Fruit fly (Drosophila melanogaster): ENCODE results near the gene Pino.

Gene Pino

DNA sequence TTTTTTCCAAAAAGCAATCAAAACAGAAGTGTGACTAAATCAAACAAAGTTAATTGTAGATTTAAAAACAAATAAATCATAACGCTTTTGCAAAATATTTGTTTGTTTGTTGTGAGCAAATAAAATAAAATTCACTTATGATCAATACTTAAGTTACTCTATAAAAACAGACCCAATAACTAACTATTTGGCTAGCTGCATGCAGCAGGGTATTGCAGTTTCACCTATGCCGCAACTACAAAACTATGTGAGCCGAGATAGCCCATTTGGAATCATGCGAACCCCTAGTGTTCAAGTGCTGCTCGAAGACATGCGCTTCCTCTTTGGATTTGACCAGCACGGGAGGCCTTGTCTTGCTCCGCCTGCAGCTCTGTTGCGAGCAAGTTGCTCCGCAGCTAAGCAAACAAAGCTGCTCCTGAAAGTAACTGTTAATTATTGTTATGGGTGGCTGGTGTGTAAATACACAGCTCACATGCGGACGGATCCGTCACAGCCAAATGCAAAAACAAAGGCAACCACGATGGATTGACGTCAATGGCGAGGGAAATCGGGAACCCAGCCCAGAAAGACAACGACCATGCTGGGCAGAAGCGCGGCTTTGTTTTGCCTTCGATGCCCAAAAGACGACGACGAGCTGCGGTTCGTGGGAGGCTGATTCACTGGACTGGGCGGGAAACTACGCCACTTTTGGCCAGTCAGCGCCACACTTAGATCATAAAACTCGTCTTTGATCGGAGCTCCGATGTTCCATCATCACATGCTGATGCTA is 6.6 kb downstream of the Pino start:
- TF ChIP-seq noc (tag; optimal IDR thresholded peaks at IDR 0.05), result no peak

DNA sequence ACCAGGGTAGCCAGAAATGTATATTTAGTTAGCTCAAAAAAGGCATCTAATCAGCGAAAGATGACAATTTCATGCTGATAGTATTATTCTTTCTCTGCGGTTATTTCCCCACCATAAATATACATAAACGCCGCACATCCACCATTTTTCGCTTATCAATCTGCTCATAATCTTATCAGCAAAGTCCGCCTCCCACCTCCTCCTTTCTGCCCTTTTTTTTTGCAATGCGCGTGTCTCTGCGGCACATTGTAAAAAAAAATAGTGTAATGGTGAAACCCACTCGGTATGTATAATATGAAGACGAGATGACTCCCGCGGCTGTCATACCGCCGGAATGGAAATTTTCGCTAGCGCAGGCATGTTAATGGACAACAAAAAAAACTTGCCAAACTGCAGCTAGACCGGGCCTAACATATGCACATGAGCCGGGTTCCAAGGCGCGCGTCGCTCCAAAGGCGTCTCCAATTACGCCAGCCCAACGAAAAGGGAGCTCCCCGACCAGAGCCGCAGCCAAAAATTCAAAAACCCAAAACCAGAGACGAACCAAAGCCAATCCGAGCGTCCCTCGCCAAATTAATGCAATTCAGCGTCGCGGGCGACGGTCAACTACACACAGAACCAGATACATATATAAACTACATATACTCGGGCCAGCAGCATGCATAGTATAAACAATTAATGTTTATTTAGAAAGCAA is 8.4 kb downstream of the Pino start:
- TF ChIP-seq noc (tag; optimal IDR thresholded peaks at IDR 0.05), result no peak

DNA sequence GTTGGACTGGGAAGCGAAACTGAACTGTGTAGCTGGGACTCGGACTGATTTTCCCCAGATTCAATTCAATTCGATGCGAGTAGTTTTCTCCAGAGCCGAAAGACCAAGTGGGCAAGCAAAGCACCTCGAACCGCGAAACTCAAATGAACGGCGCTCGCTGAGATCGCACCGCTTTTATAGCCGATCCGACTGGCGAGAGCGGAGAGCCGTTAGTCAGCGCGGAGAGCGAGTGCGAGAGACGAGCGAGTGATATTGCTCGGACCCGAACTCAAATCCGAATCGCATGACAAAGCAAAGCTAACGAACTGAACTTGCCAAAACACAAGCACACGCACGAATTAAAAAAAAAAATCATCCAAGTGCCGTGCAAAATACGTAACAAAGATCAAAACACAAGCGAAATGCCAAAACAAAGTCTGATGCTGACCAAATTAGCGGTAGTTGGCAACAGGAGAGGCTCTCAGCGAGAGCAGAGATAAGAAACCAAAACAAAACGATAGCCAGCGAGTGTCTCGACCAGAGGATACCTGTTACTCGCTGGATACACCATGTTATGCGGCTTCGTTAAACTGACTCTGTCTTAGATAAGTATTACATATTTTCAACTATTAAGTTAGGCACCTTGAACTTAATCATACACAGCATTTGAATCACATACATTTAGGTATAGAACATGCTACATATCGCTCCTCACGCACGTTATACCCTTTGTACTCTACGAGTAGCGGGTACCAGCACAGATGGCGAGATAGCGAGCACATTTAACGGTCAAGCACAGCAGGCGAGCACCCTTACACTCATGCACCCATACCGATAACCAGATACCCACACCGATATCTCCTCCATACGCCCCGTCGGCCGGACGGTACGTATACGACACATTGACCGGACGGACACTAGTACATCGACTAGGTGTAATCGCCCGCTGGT is 9.6 kb downstream of the Pino start:
- TF ChIP-seq noc (tag; optimal IDR thresholded peaks at IDR 0.05), result peak; percentile 96

DNA sequence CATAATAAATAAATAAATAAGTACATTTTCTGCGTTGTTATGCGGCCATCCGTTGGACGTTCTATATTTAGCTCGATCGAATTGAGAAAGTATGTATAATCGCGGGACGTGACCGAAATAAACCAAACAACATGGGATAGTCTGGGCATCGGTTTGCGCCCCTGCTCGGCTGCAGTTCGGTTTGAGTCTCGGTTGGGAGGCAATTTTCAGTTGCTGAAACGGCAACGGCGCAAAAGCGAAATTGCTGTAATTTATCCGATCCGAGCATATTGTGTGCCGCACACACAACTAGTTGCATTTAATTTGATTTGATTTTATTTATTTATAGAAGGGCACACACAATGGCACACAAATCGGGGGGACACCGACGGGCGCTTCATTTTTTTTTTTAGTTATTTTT is 10.6 kb downstream of the Pino start:
- no peak for TF ChIP-seq noc (tag; optimal IDR thresholded peaks at IDR 0.05)

dm6 chr2L:1116661-1117322 is 12.0 kb downstream of the Pino start:
- peak; percentile 43 for TF ChIP-seq noc (tag; optimal IDR thresholded peaks at IDR 0.05)

DNA sequence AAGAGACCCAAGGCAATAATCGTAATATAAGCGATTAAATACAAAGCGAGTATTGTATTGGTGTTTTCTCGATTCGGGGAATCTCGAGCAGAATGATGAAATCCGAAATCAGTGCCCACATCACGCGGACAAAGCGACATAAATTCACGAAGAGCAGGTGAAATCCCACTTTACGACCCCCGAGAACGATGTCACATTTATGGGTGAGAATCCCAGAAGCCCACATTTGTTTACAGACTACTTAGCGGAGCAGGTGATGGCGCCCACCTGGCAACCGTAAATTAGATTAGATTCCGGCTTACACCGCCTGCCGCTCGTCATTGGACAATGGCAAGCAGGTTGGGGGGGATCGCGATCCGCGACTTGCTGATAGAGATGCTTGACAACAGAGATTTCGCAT is 14.5 kb downstream of the Pino start:
- TF ChIP-seq noc (tag; optimal IDR thresholded peaks at IDR 0.05), result peak; percentile 69

DNA sequence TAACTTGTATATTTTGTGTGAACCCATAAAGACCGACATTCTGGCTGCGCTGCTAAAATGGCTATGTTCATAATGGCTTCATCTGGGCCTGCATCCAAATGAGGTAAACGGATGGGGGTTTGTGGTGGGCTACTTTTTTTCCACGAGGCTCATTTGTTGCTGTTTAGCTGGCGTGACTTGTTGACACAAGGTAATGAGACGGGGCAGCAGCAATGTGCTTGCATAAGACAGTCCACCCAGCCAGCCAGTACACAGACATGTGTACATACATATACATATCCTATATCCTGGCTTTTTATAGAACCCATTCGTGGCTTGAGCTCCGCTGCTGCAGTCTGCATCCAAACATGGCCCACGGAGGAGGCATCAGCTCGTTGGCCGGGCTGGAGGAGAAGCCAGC is 16.1 kb downstream of the Pino start, which contains the start of gene CG14340:
TSS of gene CG14340 (plus strand) at position 301 of the 400 bp plus-strand sequence.
- no peak for TF ChIP-seq noc (tag; optimal IDR thresholded peaks at IDR 0.05)

- no peak for TF ChIP-seq noc (tag; optimal IDR thresholded peaks at IDR 0.05)
Observed at dm6 chr2L:1108029-1108688, 20.6 kb downstream of the Pino start, which contains the start of the genes PolrMT and CG14339. TSS of gene PolrMT (minus strand) at chr2L:1108373. TSS of gene CG14339 (plus strand) at chr2L:1108540.

DNA sequence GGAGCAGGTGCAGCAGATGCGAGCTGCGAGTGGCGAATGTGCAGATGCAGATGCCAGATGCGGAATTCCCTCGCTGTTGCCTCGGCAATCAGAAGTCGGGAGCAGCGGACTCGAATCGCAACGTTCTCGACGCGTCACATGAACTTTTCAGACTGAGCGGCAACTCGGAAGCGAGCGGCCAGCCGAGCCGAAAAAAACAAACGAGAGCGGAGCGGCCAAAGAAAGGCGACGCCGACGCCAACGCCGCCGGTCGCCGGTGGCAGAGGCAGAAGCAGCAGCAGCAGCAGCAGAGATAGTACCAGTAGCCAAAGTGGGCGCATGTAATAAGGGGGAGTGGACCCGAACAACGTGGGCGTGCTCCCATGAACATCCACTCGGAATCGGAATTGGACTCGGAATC is 26.4 kb downstream of the Pino start, which contains the start of gene CG4629:
TSS of gene CG4629 (minus strand) at position 156 of the 400 bp plus-strand sequence.
- TF ChIP-seq noc (tag; optimal IDR thresholded peaks at IDR 0.05), result no peak

DNA sequence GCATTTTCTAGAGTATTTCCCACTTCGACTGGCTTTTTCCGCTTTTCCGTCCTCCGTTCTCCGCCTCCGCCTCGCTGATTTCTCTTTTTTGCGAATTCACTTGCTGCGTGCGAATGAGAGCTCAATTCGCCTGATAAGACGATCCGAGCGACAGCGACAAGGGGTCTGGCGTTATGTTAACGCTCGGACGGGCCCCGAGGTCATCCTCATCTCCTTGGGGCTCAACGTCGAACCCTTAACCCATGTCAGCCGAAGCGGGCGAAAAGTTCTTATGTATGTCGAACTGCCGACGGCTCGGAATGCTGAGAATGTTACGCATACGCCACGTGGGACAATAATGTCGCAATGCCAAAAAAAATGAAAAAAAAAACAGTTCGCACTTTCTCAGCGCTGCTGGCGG is 33.3 kb downstream of the Pino start:
- no peak for TF ChIP-seq noc (tag; optimal IDR thresholded peaks at IDR 0.05)

DNA sequence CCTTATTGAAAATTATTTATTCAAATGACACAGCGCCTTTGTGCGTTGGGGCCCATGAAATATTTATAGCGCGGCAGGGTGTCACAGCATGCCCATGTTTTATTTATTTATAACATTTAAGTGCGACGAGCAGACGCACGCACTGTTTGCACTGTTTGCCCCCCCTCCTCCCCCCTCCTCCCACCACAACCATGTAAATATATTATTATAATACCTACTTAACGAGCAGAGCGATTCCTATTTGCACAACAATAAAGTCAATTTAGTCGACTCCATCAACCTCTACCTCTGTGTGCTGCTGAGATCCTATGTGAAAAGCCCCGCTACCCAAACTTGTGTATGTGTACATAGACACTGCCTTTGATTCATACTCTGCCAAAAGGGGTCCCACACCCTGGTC is 34.0 kb downstream of the Pino start:
- peak; percentile 10 for TF ChIP-seq noc (tag; optimal IDR thresholded peaks at IDR 0.05)

- no peak for TF ChIP-seq noc (tag; optimal IDR thresholded peaks at IDR 0.05)
Observed at dm6 chr2L:1091675-1092074, 37.1 kb downstream of the Pino start.

DNA sequence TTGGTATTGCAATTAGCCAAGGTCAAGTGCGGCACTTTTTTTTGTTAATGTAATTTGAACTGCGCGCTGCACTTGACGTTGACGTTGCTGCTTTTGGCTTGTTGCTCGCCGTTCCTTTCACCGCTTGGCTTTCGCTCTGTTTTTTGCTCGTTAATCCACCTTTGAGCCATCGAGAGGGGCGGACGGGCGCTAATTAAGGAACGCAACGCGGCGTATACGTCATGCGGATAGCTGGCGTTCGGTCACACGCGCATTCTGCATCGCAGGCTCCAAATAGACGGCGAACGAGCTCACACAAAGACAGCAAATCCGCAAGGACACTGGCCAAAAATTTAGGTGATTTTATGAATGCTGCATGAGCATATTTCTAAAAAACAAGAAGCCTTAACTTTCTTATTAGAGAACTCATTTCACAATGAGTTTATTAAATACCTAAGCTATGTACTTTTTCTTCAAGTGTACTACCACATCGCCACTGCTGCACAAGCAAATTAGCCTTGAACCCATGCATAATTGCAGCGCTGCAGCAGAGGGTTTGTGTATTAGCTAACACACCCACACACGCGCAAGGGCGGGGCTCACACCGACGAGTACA is 42.3 kb downstream of the Pino start:
- no peak for TF ChIP-seq noc (tag; optimal IDR thresholded peaks at IDR 0.05)

DNA sequence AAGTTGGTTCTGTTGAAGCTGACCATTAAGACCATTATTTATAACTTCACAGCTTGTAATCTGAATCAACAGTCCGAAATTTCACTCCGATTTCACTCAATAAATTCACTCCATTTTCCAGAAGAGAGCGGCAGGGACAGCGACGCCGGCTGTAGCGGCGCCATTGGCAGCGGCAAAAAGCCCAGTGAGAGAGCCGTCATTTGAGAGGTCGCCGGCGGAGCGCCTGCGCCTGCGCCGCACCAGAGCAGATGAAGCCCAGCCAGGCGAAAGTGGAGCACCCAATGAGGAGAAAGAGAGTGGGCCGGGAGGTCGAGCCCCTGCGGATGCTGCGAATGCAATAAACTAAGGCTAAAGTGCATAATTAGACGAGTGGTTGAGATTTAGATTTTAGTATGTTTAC is 46.1 kb downstream of the Pino start:
- no peak for TF ChIP-seq noc (tag; optimal IDR thresholded peaks at IDR 0.05)

All from whole organism, larva.